Worm (Caenorhabditis elegans) whole organism, L1 larva: ENCODE data around the gene ZC262.4.

Experiments used
- C04F5.9 ChIP-seq: sonication (generic microtip); optimal IDR thresholded peaks from 2 replicates; lab custom pipeline; 2016; ENCODE audit warnings: missing genetic modification characterization, missing compliant biosample characterization
- alr-1 ChIP-seq: fragments of 200-800 bp; sonication (Bioruptor generic); optimal IDR thresholded peaks from 2 replicates; lab custom pipeline; 2018; ENCODE audit warnings: borderline replicate concordance, mild to moderate bottlenecking, missing genetic modification characterization, missing compliant biosample characterization
- aly-2 ChIP-seq: fragments of 150-350 bp; optimal IDR thresholded peaks from 2 replicates; lab custom pipeline; 2014; ENCODE audit warnings: missing biosample characterization, missing genetic modification characterization
- blmp-1 ChIP-seq: fragments of 150-350 bp; optimal IDR thresholded peaks from 2 replicates; lab custom pipeline; 2014; ENCODE audit warnings: missing biosample characterization, missing genetic modification characterization
- ceh-82 ChIP-seq, 3 experiments: fragments of 150-350 bp in 1 of 3; sonication (generic microtip) in 2 of 3; optimal IDR thresholded peaks; 2 replicates each; lab custom pipeline; 2014 to 2017; ENCODE audit warnings: missing biosample characterization in 3 of 3, missing genetic modification characterization in 3 of 3
- ceh-88 ChIP-seq: fragments of 200-800 bp; sonication (Bioruptor generic); IDR thresholded peaks from 2 replicates; pipeline ENCODE4 v1.3.6; 2022; ENCODE audit warnings: missing genetic modification characterization, missing compliant biosample characterization
- ceh-90 ChIP-seq: sonication (generic microtip); optimal IDR thresholded peaks from 2 replicates; lab custom pipeline; 2016; ENCODE audit warnings: missing genetic modification characterization, missing compliant biosample characterization
- ces-1 ChIP-seq: fragments of 150-350 bp; optimal IDR thresholded peaks from 2 replicates; lab custom pipeline; 2014; ENCODE audit warnings: missing biosample characterization, missing genetic modification reagents, missing genetic modification characterization
- dpl-1 ChIP-seq, 3 experiments: fragments of 150-350 bp in 2 of 3; sonication (generic microtip) in 1 of 3; optimal IDR thresholded peaks; 2 replicates each; lab custom pipeline; 2014 to 2017; ENCODE audit warnings: missing biosample characterization in 3 of 3, missing genetic modification characterization in 3 of 3, missing genetic modification reagents in 3 of 3
- dsc-1 ChIP-seq: sonication (generic microtip); optimal IDR thresholded peaks from 2 replicates; lab custom pipeline; 2016; ENCODE audit warnings: mild to moderate bottlenecking, missing genetic modification characterization, missing compliant biosample characterization
- efl-1 ChIP-seq, 4 experiments: fragments of 150-350 bp; optimal IDR thresholded peaks in 3 of 4; peaks in 1 of 4; 1 replicate in 1 of 4; 2 replicates in 3 of 4; lab custom pipeline; 2014; ENCODE audit warnings: missing biosample characterization in 2 of 4, missing genetic modification characterization in 2 of 4, missing genetic modification reagents in 2 of 4
- efl-3 ChIP-seq: fragments of 200-800 bp; sonication (Bioruptor generic); optimal IDR thresholded peaks from 2 replicates; lab custom pipeline; 2018; ENCODE audit warnings: mild to moderate bottlenecking, missing genetic modification characterization, missing compliant biosample characterization
- egl-13 ChIP-seq: sonication (generic microtip); optimal IDR thresholded peaks from 2 replicates; lab custom pipeline; 2016; ENCODE audit warnings: missing genotype, missing genetic modification reagents, missing genetic modification characterization, missing compliant biosample characterization
- elt-3 ChIP-seq, 6 experiments: fragments of 150-350 bp in 1 of 6; sonication (generic microtip); optimal IDR thresholded peaks; 2 replicates each; lab custom pipeline; 2017 to 2018; ENCODE audit warnings: missing biosample characterization in 6 of 6, missing genetic modification characterization in 6 of 6, inconsistent platforms in 1 of 6
- ets-5 ChIP-seq: fragments of 200-800 bp; sonication (Bioruptor generic); IDR thresholded peaks from 2 replicates; pipeline ENCODE4 v1.3.6; 2022; ENCODE audit warnings: missing genetic modification characterization, missing compliant biosample characterization
- fkh-10 ChIP-seq: sonication (generic microtip); optimal IDR thresholded peaks from 2 replicates; lab custom pipeline; 2017; ENCODE audit warnings: missing biosample characterization, missing genetic modification reagents, missing genetic modification characterization
- fkh-4 ChIP-seq: sonication (generic microtip); optimal IDR thresholded peaks from 2 replicates; lab custom pipeline; 2016; ENCODE audit warnings: missing compliant biosample characterization, missing genetic modification characterization, borderline replicate concordance
- fos-1 ChIP-seq: fragments of 150-350 bp; optimal IDR thresholded peaks from 2 replicates; lab custom pipeline; 2014; ENCODE audit warnings: missing biosample characterization, missing genetic modification characterization
- hpl-2 ChIP-seq: fragments of 150-350 bp; optimal IDR thresholded peaks from 2 replicates; lab custom pipeline; 2014; ENCODE audit warnings: missing biosample characterization, missing genetic modification reagents, missing genetic modification characterization
- lin-13 ChIP-seq: fragments of 150-350 bp; optimal IDR thresholded peaks from 2 replicates; lab custom pipeline; 2014; ENCODE audit warnings: missing biosample characterization, missing genetic modification reagents, missing genetic modification characterization
- lin-15B ChIP-seq: fragments of 150-350 bp; sonication (generic microtip); optimal IDR thresholded peaks from 3 replicates; lab custom pipeline; 2014; ENCODE audit warnings: missing biosample characterization, missing genetic modification characterization
- lin-35 ChIP-seq, 2 experiments: fragments of 150-350 bp; optimal IDR thresholded peaks; 2 replicates each; lab custom pipeline; 2014; ENCODE audit warnings: missing biosample characterization in 2 of 2, missing genetic modification characterization in 2 of 2, missing genetic modification reagents in 2 of 2
- lin-39 ChIP-seq: fragments of 150-350 bp; optimal IDR thresholded peaks from 2 replicates; lab custom pipeline; 2014; ENCODE audit warnings: missing biosample characterization, missing genetic modification reagents, missing genetic modification characterization
- lsy-2 ChIP-seq, 2 experiments: fragments of 150-350 bp; optimal IDR thresholded peaks; 2 replicates each; lab custom pipeline; 2014; ENCODE audit warnings: missing biosample characterization in 2 of 2, missing genetic modification characterization in 2 of 2
- mef-2 ChIP-seq: fragments of 150-350 bp; optimal IDR thresholded peaks from 2 replicates; lab custom pipeline; 2014; ENCODE audit warnings: missing biosample characterization, missing genetic modification characterization
- mep-1 ChIP-seq: fragments of 150-350 bp; optimal IDR thresholded peaks from 2 replicates; lab custom pipeline; 2014; ENCODE audit warnings: missing biosample characterization, missing genetic modification characterization
- nhr-12 ChIP-seq: sonication (generic microtip); optimal IDR thresholded peaks from 2 replicates; lab custom pipeline; 2017; ENCODE audit warnings: missing biosample characterization, missing genetic modification characterization
- nhr-19 ChIP-seq: fragments of 200-800 bp; sonication (Bioruptor generic); conservative IDR thresholded peaks from 2 replicates; pipeline ENCODE4 v1.3.6; 2022; ENCODE audit warnings: missing genetic modification characterization, missing compliant biosample characterization
- nhr-47 ChIP-seq: sonication (generic microtip); optimal IDR thresholded peaks from 2 replicates; lab custom pipeline; 2016; ENCODE audit warnings: mild to moderate bottlenecking, missing genetic modification characterization, moderate library complexity, missing compliant biosample characterization
- nhr-76 ChIP-seq: sonication (generic microtip); optimal IDR thresholded peaks from 2 replicates; lab custom pipeline; 2017; ENCODE audit warnings: missing biosample characterization, missing genetic modification characterization
- nhr-77 ChIP-seq: fragments of 150-350 bp; optimal IDR thresholded peaks from 2 replicates; lab custom pipeline; 2014; ENCODE audit warnings: missing biosample characterization, missing genetic modification characterization
- nhr-84 ChIP-seq: sonication (generic microtip); optimal IDR thresholded peaks from 2 replicates; lab custom pipeline; 2017; ENCODE audit warnings: missing biosample characterization, missing genetic modification characterization
- rnt-1 ChIP-seq: sonication (generic microtip); optimal IDR thresholded peaks from 2 replicates; lab custom pipeline; 2016; ENCODE audit warnings: mild to moderate bottlenecking, missing genetic modification characterization, moderate library complexity, missing compliant biosample characterization
- skn-1 ChIP-seq: fragments of 150-350 bp; optimal IDR thresholded peaks from 2 replicates; lab custom pipeline; 2014; ENCODE audit warnings: missing biosample characterization, missing genetic modification characterization
- snu-23 ChIP-seq: sonication (generic microtip); optimal IDR thresholded peaks from 2 replicates; lab custom pipeline; 2016; ENCODE audit warnings: missing genetic modification characterization, missing compliant biosample characterization
- sox-4 ChIP-seq: sonication (generic microtip); optimal IDR thresholded peaks from 2 replicates; lab custom pipeline; 2016; ENCODE audit warnings: missing genetic modification characterization, missing compliant biosample characterization
- sup-37 ChIP-seq: fragments of 200-800 bp; sonication (Bioruptor generic); optimal IDR thresholded peaks from 2 replicates; lab custom pipeline; 2018; ENCODE audit warnings: mild to moderate bottlenecking, missing genetic modification characterization, missing compliant biosample characterization
- unc-130 ChIP-seq: fragments of 150-350 bp; optimal IDR thresholded peaks from 2 replicates; lab custom pipeline; 2017; ENCODE audit warnings: missing biosample characterization, missing genetic modification characterization, inconsistent platforms
- unc-30 ChIP-seq: sonication (generic microtip); optimal IDR thresholded peaks from 2 replicates; lab custom pipeline; 2017; ENCODE audit warnings: missing biosample characterization, missing genetic modification characterization
- unc-62 ChIP-seq: fragments of 150-350 bp; optimal IDR thresholded peaks from 2 replicates; lab custom pipeline; 2014; ENCODE audit warnings: missing biosample characterization, missing genetic modification reagents, missing genetic modification characterization
- unc-86 ChIP-seq: sonication (generic microtip); optimal IDR thresholded peaks from 2 replicates; lab custom pipeline; 2016; ENCODE audit warnings: missing genetic modification characterization, missing compliant biosample characterization
- unc-98 ChIP-seq: fragments of 200-800 bp; sonication (Bioruptor generic); IDR thresholded peaks from 2 replicates; pipeline ENCODE4 v1.3.6; 2022; ENCODE audit warnings: missing genetic modification characterization, missing compliant biosample characterization
- vab-15 ChIP-seq: sonication (generic microtip); optimal IDR thresholded peaks from 2 replicates; lab custom pipeline; 2017; ENCODE audit warnings: missing genotype, mild to moderate bottlenecking, missing genetic modification characterization, missing compliant biosample characterization
- xbp-1 ChIP-seq: sonication (generic microtip); optimal IDR thresholded peaks from 2 replicates; lab custom pipeline; 2016; ENCODE audit warnings: missing genetic modification characterization, missing compliant biosample characterization
- ztf-11 ChIP-seq, 2 experiments: sonication (generic microtip); optimal IDR thresholded peaks; 2 replicates each; lab custom pipeline; 2016 to 2017; ENCODE audit warnings: missing genetic modification characterization in 2 of 2, missing biosample characterization in 1 of 2, missing compliant biosample characterization in 1 of 2
- ztf-4 ChIP-seq: fragments of 150-350 bp; optimal IDR thresholded peaks from 2 replicates; lab custom pipeline; 2014; ENCODE audit warnings: missing biosample characterization, missing genetic modification characterization

Gene ZC262.4

DNA sequence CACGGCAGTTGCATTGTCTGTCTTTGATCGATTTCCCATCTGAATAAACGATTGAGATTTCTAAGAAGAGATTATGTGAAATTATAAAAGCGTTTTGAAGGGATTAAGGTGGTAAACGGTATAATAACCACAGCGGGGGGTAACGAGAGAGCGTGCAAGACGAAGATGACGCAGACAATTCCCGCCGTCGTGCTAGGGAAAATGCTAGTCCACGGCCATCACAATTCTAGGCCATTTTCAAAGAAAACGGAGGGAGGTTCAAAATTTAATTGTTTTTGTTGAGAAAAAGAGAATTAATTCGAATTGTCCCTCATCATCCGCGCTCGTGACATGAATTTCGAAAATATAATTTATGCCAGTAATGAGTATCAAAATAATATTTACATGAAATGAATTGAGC is 15.2 kb downstream of the ZC262.4 start, which contains the start of gene F10E9.11 (continued):
- TF ChIP-seq fkh-4 (tag; lab: Kevin White, UChicago): peak; percentile 96
- no peak for TF ChIP-seq ets-5 (GFP tag; lab: Robert Waterston, UW)
- peak; percentile 85 for TF ChIP-seq vab-15 (tag; lab: Kevin White, UChicago)
- no peak for TF ChIP-seq unc-30 (tag; lab: Kevin White, UChicago)
- no peak for TF ChIP-seq ces-1
- TF ChIP-seq ceh-88 (GFP tag; lab: Robert Waterston, UW): peak; percentile 53; the same call in 1 of the 2 replicates
- TF ChIP-seq fos-1 (tag; lab: Kevin White, UChicago): peak; percentile 30
- TF ChIP-seq hpl-2: no peak
- peak; percentile 57 for TF ChIP-seq ztf-4 (tag; lab: Kevin White, UChicago)
- TF ChIP-seq sox-4 (tag; lab: Kevin White, UChicago): peak; percentile 91
- peak; percentile 36 for TF ChIP-seq nhr-77 (tag; lab: Kevin White, UChicago)
- peak; percentile 92 for TF ChIP-seq dsc-1
- TF ChIP-seq nhr-76: no peak
- TF ChIP-seq mep-1 (tag; lab: Kevin White, UChicago): peak; percentile 95
- TF ChIP-seq fkh-10 (GFP tag; lab: Kevin White, UChicago): peak; percentile 26

DNA sequence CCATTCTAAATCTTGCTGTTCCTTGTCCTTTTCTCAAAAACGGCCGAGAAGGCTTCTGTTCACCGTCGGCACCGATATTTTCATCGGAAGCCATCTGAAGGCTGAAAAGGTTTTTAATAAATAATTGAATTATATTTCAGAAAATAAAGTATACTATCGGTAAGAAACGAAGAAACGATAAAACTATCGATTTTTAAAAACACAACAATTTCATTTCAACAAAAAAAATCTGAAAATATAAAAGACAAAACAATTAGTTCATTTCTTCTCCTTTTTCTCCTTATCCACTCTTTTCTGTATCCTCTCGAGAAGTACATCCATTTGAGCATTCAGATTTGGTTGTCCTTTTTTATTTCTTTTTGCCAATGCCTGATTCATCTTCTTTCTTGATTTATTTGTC is 15.8 kb downstream of the ZC262.4 start, which contains the start of gene sas-4:
sas-4 (minus strand) TSS at position 101 of the 400 bp plus-strand sequence.
- TF ChIP-seq nhr-12 (tag; lab: Kevin White, UChicago) (no peak), ceh-82 (tag; optimal IDR thresholded peaks at IDR 0.05; lab: Kevin White, UChicago) (no peak), skn-1 (tag; lab: Kevin White, UChicago) (no peak), lin-39 (no peak), fkh-4 (tag; lab: Kevin White, UChicago) (no peak)
- TF ChIP-seq, all 84 proteins: peak for 0

DNA sequence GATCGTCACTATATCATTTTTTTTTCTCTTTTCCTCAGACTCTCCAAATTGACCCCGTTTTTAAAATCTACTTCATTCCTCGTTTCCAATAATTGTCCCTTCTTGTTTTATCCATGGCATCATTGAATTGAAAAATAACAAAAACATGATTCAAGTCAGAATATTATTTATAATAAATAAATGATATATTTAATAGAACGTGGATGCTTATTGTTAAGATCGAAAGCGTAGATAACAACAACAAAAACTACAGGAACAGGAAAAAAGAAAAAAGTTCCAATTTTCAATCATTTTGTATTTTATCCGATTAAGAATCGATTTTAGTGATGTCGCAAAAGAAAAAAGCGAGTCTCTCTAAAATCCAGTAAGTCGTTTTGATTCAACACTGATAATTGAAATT is 21.9 kb downstream of the ZC262.4 start, which contains the start of gene F10E9.2:
F10E9.2 (plus strand) TSS at position 301 of the 400 bp plus-strand sequence.
- TF ChIP-seq efl-3 (no peak), elt-3 (tag; optimal IDR thresholded peaks at IDR 0.05; lab: Kevin White, UChicago) (no peak), unc-86 (tag; lab: Kevin White, UChicago) (no peak), unc-130 (tag; lab: Kevin White, UChicago) (no peak), lin-13 (GFP tag; lab: Kevin White, UChicago) (no peak), lin-15B (tag; lab: Kevin White, UChicago) (no peak), dsc-1 (no peak), unc-30 (tag; lab: Kevin White, UChicago) (no peak), nhr-77 (tag; lab: Kevin White, UChicago) (no peak), sup-37 (GFP tag; lab: Kevin White, UChicago) (no peak), nhr-84 (no peak), egl-13 (tag; lab: Kevin White, UChicago) (no peak), snu-23 (GFP tag; lab: Kevin White, UChicago) (no peak), alr-1 (no peak), lin-39 (no peak), nhr-19 (GFP tag; lab: Robert Waterston, UW) (no peak)

DNA sequence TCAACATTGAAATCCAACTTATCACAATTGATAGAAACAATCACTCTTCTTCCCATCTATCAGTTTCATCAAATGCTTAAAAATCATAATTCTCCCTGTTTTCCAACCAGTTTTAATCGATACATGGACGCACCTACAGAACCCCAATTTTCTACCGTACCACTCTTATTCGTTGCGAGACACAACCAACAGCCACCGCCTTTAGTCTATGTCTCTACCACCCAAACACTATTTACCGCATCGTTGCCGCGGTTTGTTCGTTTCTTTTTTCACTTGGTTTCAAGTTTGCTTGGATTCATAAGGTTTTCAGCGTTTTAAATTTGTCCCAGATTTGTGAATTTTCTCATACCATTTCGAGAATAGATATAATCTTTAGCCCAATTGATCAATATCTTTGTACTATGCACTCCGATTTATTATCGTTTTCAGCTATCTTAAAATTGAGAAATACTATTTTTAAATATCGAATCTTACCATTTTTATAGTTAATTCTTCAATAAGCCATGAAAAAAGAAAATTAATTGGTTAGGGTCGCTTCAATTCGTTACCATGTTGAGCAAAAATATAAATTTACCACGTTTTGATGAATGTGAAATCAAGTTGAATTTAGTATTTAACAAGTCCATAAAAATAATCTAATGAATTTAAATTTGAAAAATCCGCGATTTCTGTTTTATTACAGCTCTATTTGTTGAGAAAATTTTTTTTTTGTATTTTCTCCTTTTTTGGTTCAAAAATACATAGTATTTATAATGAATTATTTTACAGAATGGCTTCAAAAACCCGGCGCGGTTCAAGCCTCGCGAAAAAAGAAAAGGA is 23.9 kb downstream of the ZC262.4 start, which contains the start of gene F10E9.3:
F10E9.3 (plus strand) TSS at position 769 of the 819 bp plus-strand sequence.
- TF ChIP-seq unc-62 (GFP tag; lab: Kevin White, UChicago) (no peak), nhr-47 (no peak), xbp-1 (no peak), blmp-1 (tag; lab: Kevin White, UChicago) (peak; percentile 50), nhr-77 (tag; lab: Kevin White, UChicago) (no peak), lin-35 (GFP tag; optimal IDR thresholded peaks at IDR 0.05; lab: Kevin White, UChicago) (peak; percentile 3 to 72), ztf-11 (tag; optimal IDR thresholded peaks at IDR 0.05; lab: Kevin White, UChicago) (no peak), mef-2 (tag; lab: Kevin White, UChicago) (no peak), unc-30 (tag; lab: Kevin White, UChicago) (no peak), ceh-90 (tag; lab: Kevin White, UChicago) (no peak), lsy-2 (tag; optimal IDR thresholded peaks at IDR 0.05; lab: Kevin White, UChicago) (peak; percentile 80 to 97), nhr-76 (no peak), C04F5.9 (tag; lab: Kevin White, UChicago) (no peak), aly-2 (tag; lab: Kevin White, UChicago) (no peak), dpl-1 (GFP tag; optimal IDR thresholded peaks at IDR 0.05; lab: Kevin White, UChicago) (peak in 2 of 3 experiments; percentile 36 to 55), lin-39 (no peak), rnt-1 (tag; lab: Kevin White, UChicago) (peak; percentile 27), unc-98 (GFP tag; lab: Robert Waterston, UW) (no peak), efl-1 (optimal IDR thresholded peaks at IDR 0.05; lab: Kevin White, UChicago) (peak; percentile 42 to 58), efl-1 (GFP tag; optimal IDR thresholded peaks at IDR 0.05 in 1 of 2; lab: Kevin White, UChicago) (peak; percentile 16 to 86)
